Fruit fly (Drosophila melanogaster): ENCODE data around the gene sesB.
A peak's percentile ranks its signal among the peaks of the same experiment; 100 is the strongest.

DNA sequence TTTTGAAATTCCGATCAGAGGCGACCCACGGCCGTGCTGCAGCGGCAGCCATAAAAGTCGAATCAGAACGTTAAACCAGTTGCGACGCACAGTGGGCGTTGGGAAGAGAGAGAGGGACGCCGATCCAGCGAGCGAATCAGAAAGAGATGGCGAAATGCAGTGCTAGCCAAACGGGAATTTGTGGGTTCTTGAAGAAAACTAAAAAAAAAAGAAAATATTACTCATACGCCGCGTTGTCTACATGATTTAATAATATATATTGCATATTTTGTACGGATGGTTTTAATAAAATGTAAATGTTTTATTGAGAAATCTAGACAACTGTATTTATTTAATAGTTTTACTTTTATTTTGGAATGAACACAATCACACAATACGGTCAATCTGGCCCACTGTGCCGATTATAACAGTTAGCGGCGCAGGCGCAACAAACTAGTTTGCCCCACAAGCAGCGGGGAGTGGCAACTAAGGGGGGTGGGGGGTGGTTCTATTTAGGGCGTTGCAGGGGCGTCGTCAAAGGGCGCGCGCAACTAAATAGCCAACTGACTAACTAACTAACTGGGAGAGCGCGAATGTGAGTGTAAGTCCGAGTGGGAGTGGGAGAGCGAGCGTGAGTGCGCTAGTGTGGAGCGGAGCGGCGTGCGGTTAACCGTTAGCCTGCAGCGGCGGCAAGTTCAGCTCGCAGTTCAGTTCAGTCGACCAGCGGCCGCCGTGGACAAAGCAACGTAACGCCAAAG, 14.7 kb downstream of the sesB start, which contains the start of gene CG15211:
- TF ChIP-seq CG15336 (GFP tag; IDR thresholded peaks at IDR 0.05): peak; percentile 86
- TF ChIP-seq CG31627 (GFP tag; optimal IDR thresholded peaks at IDR 0.05): peak; percentile 44
- peak; percentile 77 for TF ChIP-seq CG34406 (GFP tag; optimal IDR thresholded peaks at IDR 0.05)
